Fruit fly (Drosophila melanogaster): Measurements from ENCODE around the gene Gr93c.

dm6 chr3R:21892450-21892849, 47.4 kb upstream of the Gr93c start:
- TF ChIP-seq CG4730 (GFP tag; IDR thresholded peaks at IDR 0.05) = no peak
- TF ChIP-seq CG13287 (GFP tag; IDR thresholded peaks at IDR 0.05; ENCODE audit: partially characterized antibody) = no peak
- TF ChIP-seq tna (GFP tag; IDR thresholded peaks at IDR 0.05; ENCODE audit: partially characterized antibody) = no peak
- no peak for TF ChIP-seq usp (GFP tag; optimal IDR thresholded peaks at IDR 0.05)
- TF ChIP-seq CG11695 (GFP tag; IDR thresholded peaks at IDR 0.05) = no peak
- TF ChIP-seq HmgD (GFP tag; optimal IDR thresholded peaks at IDR 0.05) = no peak
- no peak for TF ChIP-seq CG8478 (optimal IDR thresholded peaks at IDR 0.05)
- no peak for TF ChIP-seq CG42726 (GFP tag; IDR thresholded peaks at IDR 0.05; ENCODE audit: partially characterized antibody)
- no peak for TF ChIP-seq CG4360 (GFP tag; IDR thresholded peaks at IDR 0.05)
- no peak for TF ChIP-seq Deaf1 (tag; optimal IDR thresholded peaks at IDR 0.05)
- TF ChIP-seq CG8388 (GFP tag; optimal IDR thresholded peaks at IDR 0.05) = no peak
- no peak for TF ChIP-seq btn (GFP tag; optimal IDR thresholded peaks at IDR 0.05)

All from whole organism, embryonic.